Worm (Caenorhabditis elegans) whole organism, dauer: ENCODE results near the gene mtre-1.

Source experiments
- unc-62 ChIP-seq: sonication (generic microtip); optimal IDR thresholded peaks from 2 replicates; lab custom pipeline; 2017; ENCODE audit warnings: missing biosample characterization, missing genetic modification reagents, missing genetic modification characterization

The mtre-1 gene

ce11 chrII:8057911-8058310 lies 7.5 kb upstream of the mtre-1 start:
- no peak for TF ChIP-seq unc-62 (GFP tag; lab: Kevin White, UChicago)

DNA sequence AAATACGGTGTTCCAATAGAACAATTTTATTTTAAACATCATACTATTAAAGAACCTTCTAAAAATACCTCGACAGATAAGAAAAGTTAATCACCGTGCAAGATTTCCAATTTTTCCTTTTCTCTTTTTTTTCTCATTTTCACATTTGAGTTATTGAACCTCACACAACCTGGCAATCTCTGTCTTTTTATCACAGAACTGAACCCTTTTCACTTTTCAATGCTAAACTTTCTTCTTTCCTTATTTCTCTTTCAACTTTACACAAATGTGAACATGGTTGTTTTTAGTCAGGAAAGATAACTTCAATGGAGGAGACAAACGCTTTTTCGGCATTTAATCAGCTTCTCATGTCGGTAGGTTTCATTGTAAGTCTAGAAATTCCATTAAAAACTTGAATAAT lies 2.5 kb upstream of the mtre-1 start, which contains the start of gene T05H10.4:
T05H10.4 (plus strand) TSS at position 301 of the 400 bp plus-strand sequence.
- TF ChIP-seq unc-62 (GFP tag; lab: Kevin White, UChicago), result no peak

DNA sequence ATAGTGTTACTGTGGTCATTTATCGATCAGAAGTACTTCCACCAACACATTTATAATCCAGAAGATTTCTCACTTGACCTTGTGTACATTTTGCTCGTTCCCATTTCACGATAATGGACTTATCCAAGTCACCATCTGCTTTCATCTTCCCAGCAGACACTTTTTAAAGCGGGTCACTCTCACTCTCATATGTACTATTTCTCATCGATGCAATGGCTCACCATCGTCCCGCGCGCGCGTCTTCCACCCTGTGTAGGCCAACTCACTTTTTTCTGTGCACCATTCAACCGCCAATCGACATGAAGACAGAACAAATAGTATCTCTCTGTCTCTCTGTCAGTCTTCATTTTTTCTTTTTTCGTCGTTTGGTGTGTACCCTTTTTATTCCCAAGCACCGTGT lies 1.8 kb upstream of the mtre-1 start:
- TF ChIP-seq unc-62 (GFP tag; lab: Kevin White, UChicago), result no peak

DNA sequence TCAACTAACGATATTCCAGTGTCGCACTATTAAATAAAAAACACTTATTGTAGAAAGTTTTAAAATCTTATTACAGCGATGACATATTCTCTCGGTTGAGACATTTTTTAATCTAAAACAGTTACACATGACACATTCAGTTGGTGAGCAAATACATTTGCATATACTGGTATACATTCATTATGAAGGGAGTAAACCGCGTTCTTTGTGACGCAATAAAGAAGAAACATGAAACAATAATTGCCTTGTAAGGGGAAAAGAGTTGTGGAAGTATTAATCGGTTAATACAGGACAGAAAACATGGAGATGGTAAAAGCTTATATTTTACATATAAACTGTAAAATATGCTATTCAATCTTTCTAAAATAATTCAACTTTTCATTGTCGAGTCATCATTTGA lies 953 bp upstream of the mtre-1 start:
- no peak for TF ChIP-seq unc-62 (GFP tag; lab: Kevin White, UChicago)

ce11 chrII:8047264-8047663 lies 3.1 kb downstream of the mtre-1 start, which contains the start of gene apn-1:
Gene apn-1, plus strand, starts transcription at chrII:8047564.
- no peak for TF ChIP-seq unc-62 (GFP tag; lab: Kevin White, UChicago)

- no peak for TF ChIP-seq unc-62 (GFP tag; lab: Kevin White, UChicago)
Observed at ce11 chrII:8042289-8042688, 8.1 kb downstream of the mtre-1 start, which contains the start of gene T05H10.1. Gene T05H10.1, plus strand, starts transcription at chrII:8042589.

ce11 chrII:8041642-8042041 lies 8.7 kb downstream of the mtre-1 start:
- no peak for TF ChIP-seq unc-62 (GFP tag; lab: Kevin White, UChicago)

DNA sequence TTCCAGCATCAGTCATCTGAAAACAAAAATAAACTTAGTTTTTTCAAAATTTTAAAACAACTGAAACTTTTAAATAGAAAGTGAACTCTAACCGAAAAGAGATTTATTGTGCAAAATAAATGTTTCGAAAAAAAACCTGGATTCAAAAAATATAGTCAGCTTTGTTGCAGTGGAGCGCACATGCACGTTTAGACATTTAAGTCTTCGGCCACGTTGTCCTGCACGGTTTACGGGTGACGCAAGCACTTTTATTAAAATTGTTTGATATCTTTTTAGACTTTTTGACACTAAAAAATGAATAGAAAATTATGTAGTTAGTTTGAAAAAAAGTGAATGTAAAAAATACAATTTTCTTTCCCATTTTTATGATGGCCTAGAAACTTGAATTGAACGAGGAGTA lies 11.0 kb downstream of the mtre-1 start, which contains the start of the genes ubh-4 and algn-6:
ubh-4 (minus strand) TSS at position 182 of the 400 bp plus-strand sequence.
algn-6 (plus strand) TSS at position 387 of the 400 bp plus-strand sequence.
- TF ChIP-seq unc-62 (GFP tag; lab: Kevin White, UChicago), result no peak

DNA sequence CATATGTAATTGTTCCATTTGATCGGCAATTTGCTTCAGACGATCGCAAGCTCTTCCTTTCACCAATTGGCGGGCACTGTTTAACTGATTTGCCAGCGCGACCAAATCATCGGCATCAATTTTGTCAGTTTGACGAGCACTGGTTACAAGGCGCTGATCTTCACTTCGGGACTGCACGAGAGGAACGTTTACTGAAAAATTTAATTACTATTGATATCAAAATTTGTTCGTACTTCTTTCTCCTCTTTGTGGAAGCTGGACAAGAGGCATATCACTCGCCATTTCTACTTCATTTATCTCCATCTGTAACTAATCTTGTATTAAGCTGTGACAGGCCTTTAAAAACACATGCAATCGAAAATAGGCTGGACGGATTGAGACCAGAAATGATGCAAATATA lies 12.5 kb downstream of the mtre-1 start, which contains the start of gene C08B11.9:
C08B11.9 (minus strand) TSS at position 307 of the 400 bp plus-strand sequence.
- no peak for TF ChIP-seq unc-62 (GFP tag; lab: Kevin White, UChicago)

DNA sequence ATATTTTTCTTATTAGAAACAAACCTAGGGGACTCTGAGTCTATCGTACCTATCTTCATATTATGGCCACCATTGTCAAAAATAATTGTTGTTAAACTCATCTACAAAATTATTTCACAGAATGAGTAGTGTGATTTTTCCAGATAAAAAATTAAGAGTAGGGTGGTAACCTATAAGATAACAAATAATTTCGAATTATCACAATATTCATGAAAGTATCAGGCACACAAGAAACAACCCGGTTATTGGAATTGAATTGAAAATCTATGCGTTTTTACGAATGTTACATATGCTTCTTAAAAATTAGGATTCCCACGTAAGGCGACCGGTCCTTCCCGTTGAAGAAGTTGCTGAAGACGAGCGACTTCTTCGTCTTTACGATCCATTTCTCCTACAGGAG lies 13.1 kb downstream of the mtre-1 start, which contains the start of gene arp-6:
arp-6 (minus strand) TSS at position 101 of the 400 bp plus-strand sequence.
- no peak for TF ChIP-seq unc-62 (GFP tag; lab: Kevin White, UChicago)

- TF ChIP-seq unc-62 (GFP tag; lab: Kevin White, UChicago), result no peak
Observed at ce11 chrII:8035667-8036066, 14.7 kb downstream of the mtre-1 start, which contains the start of gene sap-49. Gene sap-49, minus strand, starts transcription at chrII:8035767.

ce11 chrII:8034617-8035016 lies 15.8 kb downstream of the mtre-1 start:
- TF ChIP-seq unc-62 (GFP tag; lab: Kevin White, UChicago), result no peak

DNA sequence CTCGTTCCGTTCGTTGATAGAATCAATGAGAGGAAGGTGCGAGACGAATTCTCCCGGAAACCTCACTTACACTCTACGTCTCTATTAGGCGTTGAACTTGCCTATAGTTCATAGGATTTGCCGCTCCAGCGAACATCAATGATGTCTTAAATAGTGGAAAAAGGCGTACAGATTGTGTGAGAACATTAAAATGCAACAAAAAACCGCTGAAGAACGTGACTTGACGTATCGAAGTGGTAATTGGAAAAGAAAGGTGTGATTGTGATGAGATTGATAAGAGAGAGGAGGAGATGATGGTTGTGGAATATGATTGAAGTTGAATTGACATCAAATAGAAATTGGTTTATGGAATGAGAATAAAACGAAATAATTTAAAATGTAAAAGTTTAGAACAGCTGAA lies 16.4 kb downstream of the mtre-1 start:
- TF ChIP-seq unc-62 (GFP tag; lab: Kevin White, UChicago), result no peak

- TF ChIP-seq unc-62 (GFP tag; lab: Kevin White, UChicago), result no peak
Observed at ce11 chrII:8032657-8033056, 17.7 kb downstream of the mtre-1 start, which contains the start of gene nrf-6. Gene nrf-6, minus strand, starts transcription at chrII:8032708.

- no peak for TF ChIP-seq unc-62 (GFP tag; lab: Kevin White, UChicago)
Observed at ce11 chrII:8028730-8029129, 21.6 kb downstream of the mtre-1 start.

ce11 chrII:8028246-8028694 lies 22.1 kb downstream of the mtre-1 start:
- TF ChIP-seq unc-62 (GFP tag; lab: Kevin White, UChicago), result no peak

DNA sequence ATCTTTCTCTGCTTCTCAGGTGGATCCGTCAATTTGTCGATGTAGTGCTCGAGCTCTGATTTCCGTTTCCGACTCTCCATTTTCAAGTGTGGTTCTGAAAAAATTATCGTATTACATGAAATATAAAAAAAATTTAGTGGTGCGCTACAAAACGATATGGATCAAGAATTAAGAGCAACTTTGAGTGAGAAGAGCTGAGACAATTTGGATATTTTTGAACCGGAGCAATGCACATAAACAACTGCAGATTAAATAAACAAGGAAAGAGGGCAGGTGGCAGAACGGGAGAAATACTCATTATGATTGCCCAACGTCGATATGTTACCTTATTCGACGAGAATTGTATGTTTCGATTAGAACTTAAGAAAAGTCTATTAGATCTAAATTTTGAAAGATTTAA lies 22.7 kb downstream of the mtre-1 start, which contains the start of gene swsn-7:
swsn-7 (minus strand) TSS at position 101 of the 400 bp plus-strand sequence.
- no peak for TF ChIP-seq unc-62 (GFP tag; lab: Kevin White, UChicago)
